Fruit fly (Drosophila melanogaster) whole organism, embryonic: ENCODE data around the gene Rab7.
A peak's percentile ranks its signal among the peaks of the same experiment; 100 is the strongest.

ENCODE experiments used
- Blimp-1 ChIP-seq: fragments of 200-800 bp; sonication (Bioruptor generic); optimal IDR thresholded peaks from 3 replicates; lab custom pipeline; 2018; ENCODE audit warnings: missing biosample characterization, missing genetic modification characterization, mild to moderate bottlenecking, moderate library complexity, missing genetic modification reagents
- CG11398 ChIP-seq: fragments of 200-800 bp; sonication (Bioruptor generic); optimal IDR thresholded peaks from 2 replicates; lab custom pipeline; 2016; ENCODE audit warnings: missing biosample characterization, missing genetic modification characterization
- CG12659 ChIP-seq: fragments of 200-800 bp; sonication (Bioruptor generic); optimal IDR thresholded peaks from 3 replicates; lab custom pipeline; 2017; ENCODE audit warnings: mild to moderate bottlenecking, missing biosample characterization, missing genetic modification reagents, missing genetic modification characterization
- CG13424 ChIP-seq: fragments of 200-800 bp; sonication (Bioruptor generic); optimal IDR thresholded peaks from 2 replicates; lab custom pipeline; 2019; ENCODE audit warnings: missing biosample characterization, mild to moderate bottlenecking, missing genetic modification characterization, moderate library complexity
- CG17359 ChIP-seq: fragments of 200-800 bp; sonication (Bioruptor generic); optimal IDR thresholded peaks from 3 replicates; lab custom pipeline; 2018; ENCODE audit warnings: missing biosample characterization, mild to moderate bottlenecking, missing genetic modification characterization, moderate library complexity
- CG17612 ChIP-seq: fragments of 200-800 bp; sonication (Bioruptor generic); IDR thresholded peaks from 2 replicates; pipeline ENCODE4 v1.3.6; 2022; ENCODE audit warnings: missing biosample characterization, missing genetic modification characterization
- CG18619 ChIP-seq: fragments of 200-800 bp; sonication (Bioruptor generic); optimal IDR thresholded peaks from 3 replicates; lab custom pipeline; 2017; ENCODE audit warnings: missing biosample characterization, mild to moderate bottlenecking, missing genetic modification characterization
- CG2202 ChIP-seq: fragments of 200-800 bp; sonication (Bioruptor generic); optimal IDR thresholded peaks from 2 replicates; lab custom pipeline; 2018; ENCODE audit warnings: missing biosample characterization, mild to moderate bottlenecking, missing genetic modification characterization
- CG2678 ChIP-seq: fragments of 200-800 bp; sonication (Bioruptor generic); optimal IDR thresholded peaks from 3 replicates; lab custom pipeline; 2019; ENCODE audit warnings: missing biosample characterization, mild to moderate bottlenecking, missing genetic modification characterization, moderate library complexity
- CG2889 ChIP-seq: fragments of 200-800 bp; sonication (Bioruptor generic); IDR thresholded peaks from 3 replicates; pipeline ENCODE4 v1.3.6; 2022; ENCODE audit warnings: missing biosample characterization, missing genetic modification characterization
- CG6175 ChIP-seq: fragments of 200-800 bp; sonication (Bioruptor generic); IDR thresholded peaks from 3 replicates; pipeline ENCODE4 v1.3.6; 2022; ENCODE audit warnings: missing biosample characterization, missing genetic modification characterization
- CG6272 ChIP-seq: fragments of 200-800 bp; sonication (Bioruptor generic); IDR thresholded peaks from 2 replicates; pipeline ENCODE4 v1.3.6; 2022; ENCODE audit warnings: missing biosample characterization, missing genetic modification characterization
- CG7839 ChIP-seq: fragments of 200-800 bp; sonication (Bioruptor generic); optimal IDR thresholded peaks from 3 replicates; lab custom pipeline; 2018; ENCODE audit warnings: missing biosample characterization, mild to moderate bottlenecking, missing genetic modification characterization, moderate library complexity
- CG7987 ChIP-seq: fragments of 200-800 bp; sonication (Bioruptor generic); optimal IDR thresholded peaks from 2 replicates; lab custom pipeline; 2018; ENCODE audit warnings: missing biosample characterization, mild to moderate bottlenecking, missing genetic modification characterization, moderate library complexity
- CG8924 ChIP-seq: fragments of 200-800 bp; optimal IDR thresholded peaks from 3 replicates; lab custom pipeline; 2019; ENCODE audit warnings: missing biosample characterization, mild to moderate bottlenecking, missing genetic modification characterization, moderate library complexity
- CG9215 ChIP-seq: fragments of 200-800 bp; sonication (Bioruptor generic); IDR thresholded peaks from 2 replicates; pipeline ENCODE4 v1.3.6; 2022; ENCODE audit warnings: missing biosample characterization, missing genetic modification characterization
- Chrac-16 ChIP-seq: fragments of 200-800 bp; sonication (Bioruptor generic); optimal IDR thresholded peaks from 3 replicates; lab custom pipeline; 2016; ENCODE audit warnings: missing biosample characterization, missing genetic modification characterization
- CrebB ChIP-seq: fragments of 200-800 bp; sonication (Bioruptor generic); optimal IDR thresholded peaks from 3 replicates; lab custom pipeline; 2018; ENCODE audit warnings: missing biosample characterization, mild to moderate bottlenecking, missing genetic modification characterization
- Deaf1 ChIP-seq: fragments of 200-800 bp; optimal IDR thresholded peaks from 3 replicates; lab custom pipeline; 2019; ENCODE audit warnings: missing biosample characterization, mild to moderate bottlenecking, missing genetic modification characterization, moderate library complexity
- Dip3 ChIP-seq: fragments of 200-800 bp; sonication (Bioruptor generic); optimal IDR thresholded peaks from 3 replicates; lab custom pipeline; 2016; ENCODE audit warnings: missing biosample characterization, missing genetic modification characterization
- E2f2 ChIP-seq: fragments of 200-800 bp; sonication (Bioruptor generic); IDR thresholded peaks from 2 replicates; pipeline ENCODE4 v1.3.6; 2022; ENCODE audit warnings: missing biosample characterization, missing genetic modification characterization
- ERR ChIP-seq: fragments of 200-800 bp; sonication (Bioruptor generic); optimal IDR thresholded peaks from 2 replicates; lab custom pipeline; 2016; ENCODE audit warnings: missing biosample characterization, missing genetic modification characterization
- Jarid2 ChIP-seq: fragments of 200-800 bp; sonication (Bioruptor generic); optimal IDR thresholded peaks from 3 replicates; lab custom pipeline; 2017; ENCODE audit warnings: mild to moderate bottlenecking, missing biosample characterization, missing genetic modification reagents, missing genetic modification characterization
- NK7.1 ChIP-seq: fragments of 200-800 bp; sonication (Bioruptor generic); optimal IDR thresholded peaks from 3 replicates; lab custom pipeline; 2016; ENCODE audit warnings: missing biosample characterization, missing genetic modification characterization
- Pdp1 ChIP-seq, 2 experiments: fragments of 200-800 bp; sonication (Bioruptor generic); optimal IDR thresholded peaks; 3 replicates each; lab custom pipeline; 2016; ENCODE audit warnings: missing biosample characterization in 2 of 2, missing genetic modification characterization in 2 of 2, mild to moderate bottlenecking in 1 of 2, moderate library complexity in 1 of 2
- Sox100B ChIP-seq: fragments of 200-800 bp; sonication (Bioruptor generic); optimal IDR thresholded peaks from 3 replicates; lab custom pipeline; 2018; ENCODE audit warnings: missing biosample characterization, mild to moderate bottlenecking, missing genetic modification characterization
- Trl ChIP-seq, 3 experiments: fragments of >200 bp in 2 of 3; fragments of 200-800 bp in 1 of 3; sonication (Bioruptor generic) in 1 of 3; optimal IDR thresholded peaks; 2 replicates in 1 of 3; 3 replicates in 2 of 3; lab custom pipeline; 2016 to 2017; ENCODE audit warnings: missing biosample characterization in 1 of 3, missing genetic modification characterization in 1 of 3
- Xrp1 ChIP-seq: fragments of 200-800 bp; sonication (Bioruptor generic); IDR thresholded peaks from 2 replicates; pipeline ENCODE4 v1.3.6; 2022; ENCODE audit warnings: missing biosample characterization, missing genetic modification characterization
- bigmax ChIP-seq: fragments of 200-800 bp; sonication (Bioruptor generic); optimal IDR thresholded peaks from 2 replicates; lab custom pipeline; 2018; ENCODE audit warnings: missing biosample characterization, mild to moderate bottlenecking, missing genetic modification characterization
- bsh ChIP-seq, 2 experiments: fragments of 200-800 bp; sonication (Bioruptor generic); optimal IDR thresholded peaks; 2 replicates each; lab custom pipeline; 2017 to 2018; ENCODE audit warnings: mild to moderate bottlenecking in 2 of 2, missing biosample characterization in 2 of 2, missing genetic modification characterization in 2 of 2, moderate library complexity in 1 of 2
- cas ChIP-seq: fragments of 200-800 bp; sonication (Bioruptor generic); IDR thresholded peaks from 2 replicates; pipeline ENCODE4 v1.3.6; 2022; ENCODE audit warnings: missing biosample characterization, missing genetic modification characterization
- chif ChIP-seq, 2 experiments: fragments of 200-800 bp; sonication (Bioruptor generic); optimal IDR thresholded peaks; 3 replicates each; lab custom pipeline; 2016; ENCODE audit warnings: missing biosample characterization in 2 of 2, missing genetic modification characterization in 2 of 2
- dmrt99B ChIP-seq: fragments of 200-800 bp; sonication (Bioruptor generic); optimal IDR thresholded peaks from 2 replicates; lab custom pipeline; 2018; ENCODE audit warnings: missing biosample characterization, mild to moderate bottlenecking, missing genetic modification characterization, moderate library complexity
- dysf ChIP-seq: fragments of 200-800 bp; sonication (Bioruptor generic); IDR thresholded peaks from 3 replicates; pipeline ENCODE4 v1.3.6; 2022; ENCODE audit warnings: missing biosample characterization, missing genetic modification characterization
- eve ChIP-seq, 2 experiments: fragments of >200 bp; optimal IDR thresholded peaks; 2 replicates each; lab custom pipeline; 2017; ENCODE audit warnings: missing biosample characterization in 2 of 2, missing genetic modification characterization in 2 of 2
- gcm2 ChIP-seq: fragments of 200-800 bp; sonication (Bioruptor generic); optimal IDR thresholded peaks from 2 replicates; lab custom pipeline; 2016; ENCODE audit warnings: missing biosample characterization, missing genetic modification characterization
- gem ChIP-seq: fragments of 200-800 bp; sonication (Bioruptor generic); optimal IDR thresholded peaks from 2 replicates; lab custom pipeline; 2019; ENCODE audit warnings: missing biosample characterization, mild to moderate bottlenecking, missing genetic modification characterization, moderate library complexity
- grau ChIP-seq: fragments of 200-800 bp; optimal IDR thresholded peaks from 3 replicates; lab custom pipeline; 2019; ENCODE audit warnings: missing biosample characterization, mild to moderate bottlenecking, missing genetic modification characterization, moderate library complexity
- gsb ChIP-seq: fragments of 200-800 bp; sonication (Bioruptor generic); IDR thresholded peaks from 2 replicates; pipeline ENCODE4 v1.3.6; 2022; ENCODE audit warnings: missing biosample characterization, missing genetic modification characterization
- hbn ChIP-seq: fragments of 200-800 bp; sonication (Bioruptor generic); IDR thresholded peaks from 2 replicates; pipeline ENCODE4 v1.3.6; 2022; ENCODE audit warnings: missing biosample characterization, missing genetic modification characterization; ENCODE audit not compliant: partially characterized antibody
- klu ChIP-seq: fragments of 200-800 bp; sonication (Bioruptor generic); IDR thresholded peaks from 2 replicates; pipeline ENCODE4 v1.3.6; 2022; ENCODE audit warnings: missing biosample characterization, missing genetic modification characterization
- lmd ChIP-seq: fragments of 200-800 bp; sonication (Bioruptor generic); IDR thresholded peaks from 2 replicates; pipeline ENCODE4 v1.3.6; 2022; ENCODE audit warnings: missing biosample characterization, missing genetic modification characterization
- lola ChIP-seq, 3 experiments: fragments of >200 bp in 2 of 3; fragments of 200-800 bp in 1 of 3; sonication (Bioruptor generic) in 1 of 3; optimal IDR thresholded peaks; 2 replicates each; lab custom pipeline; 2017 to 2019; ENCODE audit warnings: missing biosample characterization in 3 of 3, missing genetic modification characterization in 3 of 3, mild to moderate bottlenecking in 1 of 3, moderate library complexity in 1 of 3
- nom ChIP-seq: fragments of 200-800 bp; sonication (Bioruptor generic); optimal IDR thresholded peaks from 2 replicates; lab custom pipeline; 2017; ENCODE audit warnings: missing biosample characterization, missing genetic modification characterization, mild to moderate bottlenecking, moderate library complexity, missing genetic modification reagents
- sim ChIP-seq: fragments of 200-800 bp; sonication (Bioruptor generic); IDR thresholded peaks from 2 replicates; pipeline ENCODE4 v1.3.6; 2022; ENCODE audit warnings: missing biosample characterization, missing genetic modification characterization
- sisA ChIP-seq: fragments of 200-800 bp; sonication (Bioruptor generic); IDR thresholded peaks from 2 replicates; pipeline ENCODE4 v1.3.6; 2022; ENCODE audit warnings: missing biosample characterization, missing genetic modification characterization
- ttk ChIP-seq: fragments of 200-800 bp; sonication (Bioruptor generic); IDR thresholded peaks from 2 replicates; pipeline ENCODE4 v2.1.2; 2022; ENCODE audit warnings: missing biosample characterization, missing genetic modification characterization
- vvl ChIP-seq: fragments of 200-800 bp; sonication (Bioruptor generic); IDR thresholded peaks from 2 replicates; pipeline ENCODE4 v1.3.6; 2022; ENCODE audit warnings: missing biosample characterization, missing genetic modification characterization

The Rab7 gene

DNA sequence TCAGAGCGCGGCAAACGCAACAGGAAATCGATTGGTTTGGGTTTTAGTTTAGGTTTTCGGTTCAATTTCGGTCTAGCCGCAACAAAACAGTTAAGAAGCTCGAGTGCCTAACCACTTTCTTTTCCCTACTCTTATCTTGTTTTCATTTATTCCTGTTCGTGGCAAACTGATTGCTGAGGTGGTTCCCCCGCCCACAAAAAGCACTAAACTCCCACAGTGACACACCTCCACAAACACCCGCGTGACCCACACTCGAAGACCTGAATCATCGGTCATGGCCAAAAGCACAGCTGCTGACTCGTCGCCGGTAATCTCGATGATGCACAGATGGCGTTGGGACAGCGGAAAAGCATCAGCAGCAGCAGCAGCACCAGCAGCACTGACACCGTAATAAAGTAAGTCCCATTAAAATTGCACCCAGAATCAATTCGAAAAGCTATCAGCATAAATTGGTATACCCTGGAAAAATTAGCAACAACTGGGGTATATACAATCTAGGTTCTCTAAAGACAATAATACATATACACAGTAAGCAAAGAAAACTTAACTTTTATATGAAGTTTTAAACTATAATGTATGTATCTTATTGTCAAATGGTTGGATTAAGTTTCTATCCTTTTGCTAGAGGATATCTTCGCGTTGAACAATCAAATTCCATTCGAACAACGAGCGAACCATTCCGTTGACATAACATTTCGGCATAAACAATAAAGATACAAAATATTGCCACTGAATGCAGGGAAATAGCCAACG is 33.1 kb downstream of the Rab7 start (continued):
- TF ChIP-seq CG11398, result no peak
- TF ChIP-seq E2f2 (GFP tag; lab: Robert Waterston, UW), result 0 out of 2 replicates have a peak, but pooled peaks have one; percentile 21
- no peak for TF ChIP-seq nom (GFP tag; lab: Kevin White, UChicago)
- peak in 1 of 2 experiments; percentile 65 for TF ChIP-seq bsh (GFP tag; optimal IDR thresholded peaks at IDR 0.05; lab: Kevin White, UChicago)
- no peak for TF ChIP-seq Sox100B (GFP tag; lab: Kevin White, UChicago)
- no peak for TF ChIP-seq cas (GFP tag; lab: Robert Waterston, UW)
- no peak for TF ChIP-seq gsb
- TF ChIP-seq sisA (GFP tag; lab: Robert Waterston, UW), result no peak
- TF ChIP-seq Trl (optimal IDR thresholded peaks at IDR 0.05; lab: Kevin White, UChicago), result no peak
- no peak for TF ChIP-seq Trl (GFP tag; optimal IDR thresholded peaks at IDR 0.05; lab: Kevin White, UChicago)
- no peak for TF ChIP-seq CG2889 (GFP tag; lab: Robert Waterston, UW)
- no peak for TF ChIP-seq CG2202 (tag; lab: Kevin White, UChicago)
- TF ChIP-seq Deaf1 (tag; lab: Kevin White, UChicago), result no peak
- TF ChIP-seq Xrp1 (GFP tag; lab: Robert Waterston, UW), result peak; percentile 55; the same call in 1 of the 2 replicates
- peak; percentile 47 for TF ChIP-seq lmd
- TF ChIP-seq grau (tag; lab: Kevin White, UChicago), result peak; percentile 54
- peak; percentile 54 for TF ChIP-seq dmrt99B
- TF ChIP-seq CG7839 (tag; lab: Kevin White, UChicago), result peak; percentile 69
- peak; percentile 13 for TF ChIP-seq CG12659 (GFP tag; lab: Kevin White, UChicago)
- TF ChIP-seq CrebB (tag; lab: Kevin White, UChicago), result no peak
- peak in 1 of 2 experiments; percentile 75 for TF ChIP-seq eve (GFP tag; optimal IDR thresholded peaks at IDR 0.05; lab: Kevin White, UChicago)
- TF ChIP-seq Chrac-16 (GFP tag; lab: Kevin White, UChicago), result peak; percentile 18
- peak; percentile 47 for TF ChIP-seq CG8924
- no peak for TF ChIP-seq CG7987
- peak; percentile 58 for TF ChIP-seq vvl (GFP tag; lab: Robert Waterston, UW)
- TF ChIP-seq chif (GFP tag; optimal IDR thresholded peaks at IDR 0.05; lab: Kevin White, UChicago), result peak in 1 of 2 experiments; percentile 51
- TF ChIP-seq CG18619 (GFP tag; lab: Kevin White, UChicago), result peak; percentile 13
- TF ChIP-seq CG13424 (tag; lab: Kevin White, UChicago), result peak; percentile 43
- peak; percentile 21; the same call in 1 of the 2 replicates for TF ChIP-seq ttk (GFP tag; lab: Robert Waterston, UW)
- TF ChIP-seq Pdp1 (GFP tag; optimal IDR thresholded peaks at IDR 0.05; lab: Kevin White, UChicago), result peak in 1 of 2 experiments; percentile 51
- TF ChIP-seq gcm2 (GFP tag; lab: Kevin White, UChicago), result no peak
- TF ChIP-seq CG6175 (GFP tag; lab: Robert Waterston, UW), result no peak
- TF ChIP-seq CG17612 (GFP tag; lab: Robert Waterston, UW), result no peak
- TF ChIP-seq Jarid2, result no peak
- TF ChIP-seq lola (GFP tag; optimal IDR thresholded peaks at IDR 0.05; lab: Kevin White, UChicago), result peak in 1 of 3 experiments; percentile 17
- peak; percentile 17 for TF ChIP-seq NK7.1 (GFP tag; lab: Kevin White, UChicago)
- peak; percentile 62 for TF ChIP-seq CG2678
- no peak for TF ChIP-seq ERR (GFP tag; lab: Kevin White, UChicago)
- no peak for TF ChIP-seq Blimp-1
- TF ChIP-seq bigmax (GFP tag; lab: Kevin White, UChicago), result no peak
- no peak for TF ChIP-seq CG6272
- peak; percentile 27 for TF ChIP-seq CG17359 (tag; lab: Kevin White, UChicago)
- no peak for TF ChIP-seq klu (GFP tag; lab: Robert Waterston, UW)
- peak; percentile 58 for TF ChIP-seq gem
- TF ChIP-seq CG9215 (GFP tag; lab: Robert Waterston, UW), result no peak
- TF ChIP-seq Dip3 (GFP tag; lab: Kevin White, UChicago), result no peak
- TF ChIP-seq dysf, result peak; percentile 59; the same call in 2 of the 3 replicates
- TF ChIP-seq sim (GFP tag; lab: Robert Waterston, UW), result no peak
- TF ChIP-seq hbn, result no peak
